Fruit fly (Drosophila melanogaster) whole organism, embryonic: ENCODE results near the gene mRpS11.

ENCODE experiments used
- Abd-B ChIP-seq: fragments of 200-800 bp; sonication (Bioruptor generic); optimal IDR thresholded peaks from 2 replicates; lab custom pipeline; 2018; ENCODE audit warnings: missing biosample characterization, mild to moderate bottlenecking, missing genetic modification characterization, moderate library complexity
- Atf6 ChIP-seq: fragments of 200-800 bp; sonication (Bioruptor generic); IDR thresholded peaks from 2 replicates; pipeline ENCODE4 v1.3.6; 2022; ENCODE audit warnings: missing biosample characterization, missing genetic modification characterization
- Blimp-1 ChIP-seq: fragments of 200-800 bp; sonication (Bioruptor generic); optimal IDR thresholded peaks from 3 replicates; lab custom pipeline; 2018; ENCODE audit warnings: missing biosample characterization, missing genetic modification characterization, mild to moderate bottlenecking, moderate library complexity, missing genetic modification reagents
- CG1233 ChIP-seq: fragments of 200-800 bp; sonication (Bioruptor generic); optimal IDR thresholded peaks from 4 replicates; lab custom pipeline; 2018; ENCODE audit warnings: missing biosample characterization, mild to moderate bottlenecking, missing genetic modification characterization
- CG13775 ChIP-seq: fragments of 200-800 bp; sonication (Bioruptor generic); optimal IDR thresholded peaks from 3 replicates; lab custom pipeline; 2017; ENCODE audit warnings: missing biosample characterization, mild to moderate bottlenecking, missing genetic modification characterization
- CG14050 ChIP-seq: fragments of 200-800 bp; sonication (Bioruptor generic); IDR thresholded peaks from 3 replicates; pipeline ENCODE4 v1.3.6; 2022; ENCODE audit warnings: missing biosample characterization, missing genetic modification characterization
- CG14441 ChIP-seq: fragments of 200-800 bp; sonication (Bioruptor generic); IDR thresholded peaks from 2 replicates; pipeline ENCODE4 v1.3.6; 2022; ENCODE audit warnings: missing biosample characterization, missing genetic modification characterization
- CG17385 ChIP-seq: fragments of 200-800 bp; sonication (Bioruptor generic); optimal IDR thresholded peaks from 3 replicates; lab custom pipeline; 2018; ENCODE audit warnings: missing biosample characterization, mild to moderate bottlenecking, missing genetic modification characterization
- CG18011 ChIP-seq: fragments of 200-800 bp; sonication (Bioruptor generic); optimal IDR thresholded peaks from 2 replicates; lab custom pipeline; 2017; ENCODE audit warnings: missing biosample characterization, missing genetic modification characterization, mild to moderate bottlenecking, moderate library complexity, missing genotype
- CG2116 ChIP-seq: fragments of 200-800 bp; sonication (Bioruptor generic); optimal IDR thresholded peaks from 3 replicates; lab custom pipeline; 2018; ENCODE audit warnings: missing biosample characterization, mild to moderate bottlenecking, missing genetic modification characterization
- CG2129 ChIP-seq: fragments of 200-800 bp; sonication (Bioruptor generic); IDR thresholded peaks from 2 replicates; pipeline ENCODE4 v1.3.6; 2022; ENCODE audit warnings: missing biosample characterization, missing genetic modification characterization; ENCODE audit not compliant: partially characterized antibody
- CG2875 ChIP-seq: fragments of 200-800 bp; sonication (Bioruptor generic); optimal IDR thresholded peaks from 2 replicates; lab custom pipeline; 2017; ENCODE audit warnings: missing biosample characterization, mild to moderate bottlenecking, missing genetic modification characterization, missing genetic modification reagents
- CG31224 ChIP-seq: fragments of 200-800 bp; sonication (Bioruptor generic); IDR thresholded peaks from 2 replicates; pipeline ENCODE4 v1.3.6; 2022; ENCODE audit warnings: missing biosample characterization, missing genetic modification characterization
- CG31441 ChIP-seq: fragments of 200-800 bp; sonication (Bioruptor generic); IDR thresholded peaks from 2 replicates; pipeline ENCODE4 v1.3.6; 2022; ENCODE audit warnings: missing biosample characterization, missing genetic modification characterization
- CG32772 ChIP-seq: fragments of 200-800 bp; sonication (Bioruptor generic); IDR thresholded peaks from 2 replicates; pipeline ENCODE4 v1.3.6; 2022; ENCODE audit warnings: missing biosample characterization, missing genetic modification characterization
- CG3281 ChIP-seq: fragments of 200-800 bp; sonication (Bioruptor generic); optimal IDR thresholded peaks from 3 replicates; lab custom pipeline; 2017; ENCODE audit warnings: missing biosample characterization, mild to moderate bottlenecking, missing genetic modification characterization
- CG3407 ChIP-seq: fragments of 200-800 bp; sonication (Bioruptor generic); optimal IDR thresholded peaks from 2 replicates; lab custom pipeline; 2018; ENCODE audit warnings: missing biosample characterization, mild to moderate bottlenecking, missing genetic modification characterization
- CG4707 ChIP-seq: fragments of 200-800 bp; sonication (Bioruptor generic); optimal IDR thresholded peaks from 2 replicates; lab custom pipeline; 2018; ENCODE audit warnings: missing biosample characterization, mild to moderate bottlenecking, missing genetic modification characterization, moderate library complexity
- CG4730 ChIP-seq: fragments of 200-800 bp; sonication (Bioruptor generic); IDR thresholded peaks from 2 replicates; pipeline ENCODE4 v1.3.6; 2022; ENCODE audit warnings: missing biosample characterization, missing genetic modification characterization
- CG4820 ChIP-seq: fragments of 200-800 bp; sonication (Bioruptor generic); optimal IDR thresholded peaks from 3 replicates; lab custom pipeline; 2016; ENCODE audit warnings: missing biosample characterization, missing genetic modification characterization
- CG6254 ChIP-seq: fragments of 200-800 bp; sonication (Bioruptor generic); optimal IDR thresholded peaks from 3 replicates; lab custom pipeline; 2017; ENCODE audit warnings: mild to moderate bottlenecking, missing biosample characterization, missing genetic modification reagents, missing genetic modification characterization
- CG7745 ChIP-seq: fragments of 200-800 bp; sonication (Bioruptor generic); optimal IDR thresholded peaks from 2 replicates; lab custom pipeline; 2018; ENCODE audit warnings: missing biosample characterization, mild to moderate bottlenecking, missing genetic modification characterization, moderate library complexity
- Deaf1 ChIP-seq: fragments of 200-800 bp; optimal IDR thresholded peaks from 3 replicates; lab custom pipeline; 2019; ENCODE audit warnings: missing biosample characterization, mild to moderate bottlenecking, missing genetic modification characterization, moderate library complexity
- Eip74EF ChIP-seq, 2 experiments: fragments of 200-800 bp in 1 of 2; fragments of >200 bp in 1 of 2; sonication (Bioruptor generic) in 1 of 2; optimal IDR thresholded peaks; 2 replicates each; lab custom pipeline; 2017 to 2019; ENCODE audit warnings: missing biosample characterization in 2 of 2, missing genetic modification characterization in 2 of 2, mild to moderate bottlenecking in 1 of 2, moderate library complexity in 1 of 2
- Fer3 ChIP-seq: fragments of 200-800 bp; sonication (Bioruptor generic); optimal IDR thresholded peaks from 2 replicates; lab custom pipeline; 2018; ENCODE audit warnings: missing biosample characterization, mild to moderate bottlenecking, missing genetic modification characterization, moderate library complexity
- Hand ChIP-seq: fragments of 200-800 bp; sonication (Bioruptor generic); optimal IDR thresholded peaks from 2 replicates; lab custom pipeline; 2017; ENCODE audit warnings: mild to moderate bottlenecking, missing biosample characterization, missing genetic modification reagents, missing genetic modification characterization
- Kr ChIP-seq: fragments of 200-800 bp; sonication (Bioruptor generic); optimal IDR thresholded peaks from 2 replicates; lab custom pipeline; 2017; ENCODE audit warnings: missing biosample characterization, mild to moderate bottlenecking, missing genetic modification characterization
- Med ChIP-seq: fragments of 200-800 bp; sonication (Bioruptor generic); peaks from one replicate; lab custom pipeline; 2016; ENCODE audit warnings: missing biosample characterization, missing genetic modification characterization, mild to moderate bottlenecking, inconsistent platforms, moderate library complexity
- Neu2 ChIP-seq: fragments of 200-800 bp; sonication (Bioruptor generic); optimal IDR thresholded peaks from 3 replicates; lab custom pipeline; 2016; ENCODE audit warnings: missing biosample characterization, missing genetic modification characterization, borderline replicate concordance
- PHDP ChIP-seq: fragments of 200-800 bp; sonication (Bioruptor generic); optimal IDR thresholded peaks from 3 replicates; lab custom pipeline; 2018; ENCODE audit warnings: missing biosample characterization, mild to moderate bottlenecking, missing genetic modification characterization, moderate library complexity
- Ptx1 ChIP-seq: fragments of 200-800 bp; sonication (Bioruptor generic); IDR thresholded peaks from 2 replicates; pipeline ENCODE4 v1.3.6; 2022; ENCODE audit warnings: missing biosample characterization, missing genetic modification characterization
- bab2 ChIP-seq: fragments of 200-800 bp; sonication (Bioruptor generic); optimal IDR thresholded peaks from 2 replicates; lab custom pipeline; 2016; ENCODE audit warnings: missing biosample characterization, missing genetic modification characterization
- crc ChIP-seq: fragments of 200-800 bp; sonication (Bioruptor generic); optimal IDR thresholded peaks from 2 replicates; lab custom pipeline; 2016; ENCODE audit warnings: missing biosample characterization, missing genetic modification characterization
- disco-r ChIP-seq: fragments of 200-800 bp; sonication (Bioruptor generic); optimal IDR thresholded peaks from 2 replicates; lab custom pipeline; 2016; ENCODE audit warnings: missing biosample characterization, missing genetic modification characterization
- gce ChIP-seq: fragments of 200-800 bp; sonication (Bioruptor generic); IDR thresholded peaks from 3 replicates; pipeline ENCODE4 v1.3.6; 2022; ENCODE audit warnings: missing biosample characterization, missing genetic modification characterization
- gsb-n ChIP-seq: fragments of 200-800 bp; sonication (Bioruptor generic); optimal IDR thresholded peaks from 3 replicates; lab custom pipeline; 2018; ENCODE audit warnings: missing biosample characterization, mild to moderate bottlenecking, missing genetic modification characterization
- insv ChIP-seq, 2 experiments: fragments of 200-800 bp; sonication (Bioruptor generic); optimal IDR thresholded peaks; 3 replicates each; lab custom pipeline; 2016 to 2018; ENCODE audit warnings: missing biosample characterization in 2 of 2, missing genetic modification characterization in 2 of 2
- nmo ChIP-seq: fragments of 200-800 bp; sonication (Bioruptor generic); optimal IDR thresholded peaks from 2 replicates; lab custom pipeline; 2018; ENCODE audit warnings: missing biosample characterization, mild to moderate bottlenecking, missing genetic modification characterization, moderate library complexity
- oc ChIP-seq: fragments of 200-800 bp; sonication (Bioruptor generic); optimal IDR thresholded peaks from 2 replicates; lab custom pipeline; 2018; ENCODE audit warnings: missing biosample characterization, mild to moderate bottlenecking, missing genetic modification characterization, moderate library complexity
- peb ChIP-seq: fragments of 200-800 bp; sonication (Bioruptor generic); IDR thresholded peaks from 2 replicates; pipeline ENCODE4 v1.3.6; 2022; ENCODE audit warnings: missing biosample characterization, missing genetic modification characterization
- psq ChIP-seq: fragments of 200-800 bp; sonication (Bioruptor generic); optimal IDR thresholded peaks from 2 replicates; lab custom pipeline; 2017; ENCODE audit warnings: missing biosample characterization, missing genetic modification characterization
- sisA ChIP-seq: fragments of 200-800 bp; sonication (Bioruptor generic); IDR thresholded peaks from 2 replicates; pipeline ENCODE4 v1.3.6; 2022; ENCODE audit warnings: missing biosample characterization, missing genetic modification characterization
- slp2 ChIP-seq: fragments of 200-800 bp; sonication (Bioruptor generic); optimal IDR thresholded peaks from 2 replicates; lab custom pipeline; 2016; ENCODE audit warnings: missing biosample characterization, missing genetic modification characterization
- tio ChIP-seq: fragments of 200-800 bp; sonication (Bioruptor generic); optimal IDR thresholded peaks from 2 replicates; lab custom pipeline; 2017; ENCODE audit warnings: missing biosample characterization, missing genetic modification characterization, inconsistent platforms
- tx ChIP-seq: fragments of 200-800 bp; sonication (Bioruptor generic); optimal IDR thresholded peaks from 2 replicates; lab custom pipeline; 2016; ENCODE audit warnings: missing biosample characterization, missing genetic modification characterization
- vvl ChIP-seq: fragments of 200-800 bp; sonication (Bioruptor generic); IDR thresholded peaks from 2 replicates; pipeline ENCODE4 v1.3.6; 2022; ENCODE audit warnings: missing biosample characterization, missing genetic modification characterization
- zfh1 ChIP-seq: fragments of 200-800 bp; sonication (Bioruptor generic); IDR thresholded peaks from 3 replicates; pipeline ENCODE4 v1.3.6; 2022; ENCODE audit warnings: missing biosample characterization, missing genetic modification characterization

Gene mRpS11

DNA sequence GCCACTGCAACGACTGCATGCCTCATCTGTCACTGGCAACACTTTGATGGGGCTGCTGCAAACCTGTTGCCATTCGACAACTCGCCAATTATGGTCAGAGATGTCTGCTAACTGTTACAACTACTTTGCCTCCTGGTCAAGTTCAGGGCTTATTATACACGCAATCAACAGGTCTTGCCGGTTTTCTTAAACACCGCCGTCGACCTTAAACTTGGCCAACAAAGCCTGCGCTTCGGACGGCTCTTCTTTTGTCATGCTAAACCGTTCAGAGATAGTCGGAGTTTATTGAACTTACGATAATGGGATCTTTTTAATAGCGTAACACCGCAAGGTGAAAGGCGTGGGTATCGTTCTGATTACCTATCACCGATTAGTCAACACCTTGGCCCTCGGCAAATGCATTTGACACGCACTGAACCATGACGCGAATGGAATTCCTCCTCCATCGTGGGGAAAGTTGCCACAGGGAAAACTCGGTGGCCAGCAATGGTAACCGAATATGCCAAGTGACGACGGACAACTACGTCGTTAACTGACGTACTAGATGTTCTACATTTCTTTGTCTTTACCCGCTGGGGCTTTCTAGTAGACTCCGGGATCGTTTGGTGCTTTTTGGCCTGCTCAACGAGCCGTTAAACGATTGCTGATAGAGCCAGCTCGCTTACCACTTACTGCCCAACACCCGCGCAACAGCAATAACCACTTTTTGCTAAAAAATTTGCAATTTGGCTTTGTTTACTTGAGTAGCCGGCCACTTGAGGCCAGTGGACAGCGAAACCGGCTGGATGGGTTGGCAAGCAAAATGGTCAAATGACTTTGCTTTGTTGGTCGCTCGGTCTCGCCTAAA is 38.6 kb downstream of the mRpS11 start:
- peak; percentile 6 for TF ChIP-seq gsb-n (tag; lab: Kevin White, UChicago)
- TF ChIP-seq Neu2 (GFP tag; lab: Kevin White, UChicago), result peak; percentile 56
- peak; percentile 2 for TF ChIP-seq Blimp-1 (GFP tag; lab: Kevin White, UChicago)
- TF ChIP-seq CG17385 (GFP tag; lab: Kevin White, UChicago), result no peak
- TF ChIP-seq vvl (GFP tag; lab: Robert Waterston, UW), result peak; percentile 15; the same call in 1 of the 2 replicates
- TF ChIP-seq oc (tag; lab: Kevin White, UChicago), result peak; percentile 4
- no peak for TF ChIP-seq tx

DNA sequence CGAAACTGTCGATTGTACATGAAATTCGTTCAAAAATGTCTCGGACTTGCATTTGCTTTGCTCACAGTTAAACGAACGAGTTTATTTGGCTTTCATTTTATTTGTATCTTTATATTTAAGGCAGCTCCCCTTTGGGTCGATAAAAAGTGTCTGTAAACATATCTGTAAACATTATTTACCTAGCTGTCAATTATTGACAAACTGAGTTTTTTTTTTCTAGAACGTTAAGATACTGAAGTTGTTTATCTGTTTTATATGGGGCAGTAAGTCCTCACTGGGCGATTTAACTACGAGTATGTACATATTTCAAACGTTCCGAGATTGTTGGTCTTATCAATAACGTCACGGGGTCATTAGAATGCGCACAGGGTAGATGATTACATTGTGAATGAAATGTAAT is 43.1 kb downstream of the mRpS11 start:
- TF ChIP-seq CG14441 (0 out of 2 replicates have a peak, but pooled peaks have one; percentile 20), Eip74EF (GFP tag; optimal IDR thresholded peaks at IDR 0.05; lab: Kevin White, UChicago) (peak in 1 of 2 experiments; percentile 12), Med (GFP tag; lab: Kevin White, UChicago) (peak; percentile 63), slp2 (no peak), CG2129 (no peak), CG4707 (peak; percentile 38), CG14050 (GFP tag; lab: Robert Waterston, UW) (no peak), disco-r (no peak), CG1233 (GFP tag; lab: Kevin White, UChicago) (peak; percentile 20), CG3281 (GFP tag; lab: Kevin White, UChicago) (no peak), Hand (no peak), Atf6 (GFP tag; lab: Robert Waterston, UW) (no peak), CG6254 (GFP tag; lab: Kevin White, UChicago) (peak; percentile 30), psq (GFP tag; lab: Kevin White, UChicago) (no peak), peb (GFP tag; lab: Robert Waterston, UW) (no peak), CG18011 (GFP tag; lab: Kevin White, UChicago) (peak; percentile 9), CG31224 (no peak), tio (GFP tag; lab: Kevin White, UChicago) (no peak), zfh1 (no peak), Deaf1 (tag; lab: Kevin White, UChicago) (no peak), CG31441 (no peak; the same call in 1 of the 2 replicates), Fer3 (tag; lab: Kevin White, UChicago) (no peak), bab2 (GFP tag; lab: Kevin White, UChicago) (no peak), CG32772 (GFP tag; lab: Robert Waterston, UW) (no peak), CG2875 (peak; percentile 37), crc (no peak), CG4730 (GFP tag; lab: Robert Waterston, UW) (no peak), CG2116 (GFP tag; lab: Kevin White, UChicago) (no peak), PHDP (peak; percentile 67), CG13775 (no peak), Ptx1 (GFP tag; lab: Robert Waterston, UW) (no peak), Abd-B (GFP tag; lab: Kevin White, UChicago) (no peak), CG4820 (GFP tag; lab: Kevin White, UChicago) (no peak), Kr (peak; percentile 6), CG7745 (tag; lab: Kevin White, UChicago) (peak; percentile 59), sisA (GFP tag; lab: Robert Waterston, UW) (no peak), gce (GFP tag; lab: Robert Waterston, UW) (no peak), nmo (GFP tag; lab: Kevin White, UChicago) (no peak), insv (GFP tag; optimal IDR thresholded peaks at IDR 0.05; lab: Kevin White, UChicago) (no peak), CG3407 (GFP tag; lab: Kevin White, UChicago) (peak; percentile 55)
